Fruit fly (Drosophila melanogaster) whole organism, embryonic: ENCODE data around the gene mRpL16.

Experiments used
- Adf1 ChIP-seq: fragments of 200-800 bp; sonication (Bioruptor generic); IDR thresholded peaks from 2 replicates; pipeline ENCODE4 v1.3.6; 2022; ENCODE audit warnings: missing biosample characterization, missing genetic modification characterization
- B-H2 ChIP-seq: fragments of 200-800 bp; sonication (Bioruptor generic); optimal IDR thresholded peaks from 2 replicates; lab custom pipeline; 2018; ENCODE audit warnings: missing biosample characterization, mild to moderate bottlenecking, missing genetic modification characterization
- Bteb2 ChIP-seq: fragments of 200-800 bp; sonication (Bioruptor generic); optimal IDR thresholded peaks from 2 replicates; lab custom pipeline; 2016; ENCODE audit warnings: missing biosample characterization, missing genetic modification characterization
- CG10147 ChIP-seq: fragments of 200-800 bp; sonication (Bioruptor generic); optimal IDR thresholded peaks from 2 replicates; lab custom pipeline; 2019; ENCODE audit warnings: missing biosample characterization, mild to moderate bottlenecking, missing genetic modification characterization, moderate library complexity
- CG10267 ChIP-seq: fragments of 200-800 bp; sonication (Bioruptor generic); optimal IDR thresholded peaks from 2 replicates; lab custom pipeline; 2018; ENCODE audit warnings: missing biosample characterization, mild to moderate bottlenecking, missing genetic modification characterization, moderate library complexity
- CG10321 ChIP-seq: fragments of 200-800 bp; sonication (Bioruptor generic); IDR thresholded peaks from 2 replicates; pipeline ENCODE4 v1.3.6; 2022; ENCODE audit warnings: missing biosample characterization, missing genetic modification characterization
- CG11456 ChIP-seq: fragments of 200-800 bp; sonication (Bioruptor generic); IDR thresholded peaks from 3 replicates; pipeline ENCODE4 v1.3.6; 2022; ENCODE audit warnings: missing biosample characterization, missing genetic modification characterization
- CG13424 ChIP-seq: fragments of 200-800 bp; sonication (Bioruptor generic); optimal IDR thresholded peaks from 2 replicates; lab custom pipeline; 2019; ENCODE audit warnings: missing biosample characterization, mild to moderate bottlenecking, missing genetic modification characterization, moderate library complexity
- CG15073 ChIP-seq: fragments of 200-800 bp; sonication (Bioruptor generic); optimal IDR thresholded peaks from 2 replicates; lab custom pipeline; 2016; ENCODE audit warnings: missing biosample characterization, missing genetic modification characterization
- CG1603 ChIP-seq: fragments of 200-800 bp; sonication (Bioruptor generic); optimal IDR thresholded peaks from 2 replicates; lab custom pipeline; 2019; ENCODE audit warnings: missing biosample characterization, mild to moderate bottlenecking, missing genetic modification characterization, moderate library complexity
- CG17359 ChIP-seq: fragments of 200-800 bp; sonication (Bioruptor generic); optimal IDR thresholded peaks from 3 replicates; lab custom pipeline; 2018; ENCODE audit warnings: missing biosample characterization, mild to moderate bottlenecking, missing genetic modification characterization, moderate library complexity
- CG2678 ChIP-seq: fragments of 200-800 bp; sonication (Bioruptor generic); optimal IDR thresholded peaks from 3 replicates; lab custom pipeline; 2019; ENCODE audit warnings: missing biosample characterization, mild to moderate bottlenecking, missing genetic modification characterization, moderate library complexity
- CG30403 ChIP-seq: fragments of 200-800 bp; sonication (Bioruptor generic); optimal IDR thresholded peaks from 3 replicates; lab custom pipeline; 2016; ENCODE audit warnings: missing biosample characterization, missing genetic modification characterization
- CG4424 ChIP-seq: fragments of 200-800 bp; sonication (Bioruptor generic); optimal IDR thresholded peaks from 3 replicates; lab custom pipeline; 2016; ENCODE audit warnings: missing biosample characterization, missing genetic modification characterization
- CG6272 ChIP-seq: fragments of 200-800 bp; sonication (Bioruptor generic); IDR thresholded peaks from 2 replicates; pipeline ENCODE4 v1.3.6; 2022; ENCODE audit warnings: missing biosample characterization, missing genetic modification characterization
- CG7372 ChIP-seq: fragments of 200-800 bp; sonication (Bioruptor generic); IDR thresholded peaks from 2 replicates; pipeline ENCODE4 v1.3.6; 2022; ENCODE audit warnings: missing biosample characterization, missing genetic modification characterization
- CG8359 ChIP-seq: fragments of 200-800 bp; sonication (Bioruptor generic); optimal IDR thresholded peaks from 2 replicates; lab custom pipeline; 2017; ENCODE audit warnings: missing biosample characterization, mild to moderate bottlenecking, missing genetic modification characterization, borderline replicate concordance
- CG9932 ChIP-seq: fragments of 200-800 bp; sonication (Bioruptor generic); IDR thresholded peaks from 2 replicates; pipeline ENCODE4 v1.3.6; 2022; ENCODE audit warnings: missing biosample characterization, missing genetic modification characterization
- CTCF ChIP-seq: fragments of 200-800 bp; sonication (Bioruptor generic); optimal IDR thresholded peaks from 2 replicates; lab custom pipeline; 2017; ENCODE audit warnings: missing biosample characterization, mild to moderate bottlenecking, missing genetic modification characterization, moderate library complexity
- CkIIα-i1 ChIP-seq: fragments of 200-800 bp; sonication (Bioruptor generic); IDR thresholded peaks from 2 replicates; pipeline ENCODE4 v1.3.6; 2022; ENCODE audit warnings: missing biosample characterization, missing genetic modification characterization
- D ChIP-seq, 2 experiments: fragments of 200-800 bp in 1 of 2; fragments of >200 bp in 1 of 2; sonication (Bioruptor generic) in 1 of 2; optimal IDR thresholded peaks; 2 replicates in 1 of 2; 3 replicates in 1 of 2; lab custom pipeline; 2017; ENCODE audit warnings: mild to moderate bottlenecking in 1 of 2, missing biosample characterization in 1 of 2, missing genetic modification characterization in 1 of 2, missing genetic modification reagents in 1 of 2
- D19B ChIP-seq: fragments of 200-800 bp; sonication (Bioruptor generic); optimal IDR thresholded peaks from 2 replicates; lab custom pipeline; 2017; ENCODE audit warnings: missing biosample characterization, mild to moderate bottlenecking, missing genetic modification characterization
- Doc2 ChIP-seq: fragments of 200-800 bp; sonication (Bioruptor generic); IDR thresholded peaks from 2 replicates; pipeline ENCODE4 v1.3.6; 2022; ENCODE audit warnings: missing biosample characterization, missing genetic modification characterization
- GATAe ChIP-seq: fragments of 200-800 bp; sonication (Bioruptor generic); conservative IDR thresholded peaks from 2 replicates; pipeline ENCODE4 v1.3.6; 2022; ENCODE audit warnings: missing biosample characterization, missing genetic modification characterization
- H15 ChIP-seq: fragments of 200-800 bp; sonication (Bioruptor generic); IDR thresholded peaks from 3 replicates; pipeline ENCODE4 v1.3.6; 2022; ENCODE audit warnings: missing biosample characterization, missing genetic modification characterization
- HmgD ChIP-seq: fragments of 200-800 bp; sonication (Bioruptor generic); optimal IDR thresholded peaks from 3 replicates; lab custom pipeline; 2016; ENCODE audit warnings: missing biosample characterization, missing genetic modification characterization
- Mes4 ChIP-seq: fragments of 200-800 bp; sonication (Bioruptor generic); optimal IDR thresholded peaks from 2 replicates; lab custom pipeline; 2016; ENCODE audit warnings: missing biosample characterization, missing genetic modification characterization
- NK7.1 ChIP-seq: fragments of 200-800 bp; sonication (Bioruptor generic); optimal IDR thresholded peaks from 3 replicates; lab custom pipeline; 2016; ENCODE audit warnings: missing biosample characterization, missing genetic modification characterization
- Ptx1 ChIP-seq: fragments of 200-800 bp; sonication (Bioruptor generic); IDR thresholded peaks from 2 replicates; pipeline ENCODE4 v1.3.6; 2022; ENCODE audit warnings: missing biosample characterization, missing genetic modification characterization
- Six4 ChIP-seq: fragments of 200-800 bp; sonication (Bioruptor generic); optimal IDR thresholded peaks from 2 replicates; lab custom pipeline; 2016; ENCODE audit warnings: missing biosample characterization, missing genetic modification characterization
- abd-A ChIP-seq: fragments of 200-800 bp; sonication (Bioruptor generic); optimal IDR thresholded peaks from 3 replicates; lab custom pipeline; 2019; ENCODE audit warnings: missing biosample characterization, mild to moderate bottlenecking, missing genetic modification characterization, moderate library complexity
- az2 ChIP-seq: fragments of 200-800 bp; sonication (Bioruptor generic); optimal IDR thresholded peaks from 3 replicates; lab custom pipeline; 2016; ENCODE audit warnings: missing biosample characterization, missing genetic modification characterization
- bsh ChIP-seq, 2 experiments: fragments of 200-800 bp; sonication (Bioruptor generic); optimal IDR thresholded peaks; 2 replicates each; lab custom pipeline; 2017 to 2018; ENCODE audit warnings: mild to moderate bottlenecking in 2 of 2, missing biosample characterization in 2 of 2, missing genetic modification characterization in 2 of 2, moderate library complexity in 1 of 2
- caup ChIP-seq: fragments of 200-800 bp; sonication (Bioruptor generic); optimal IDR thresholded peaks from 3 replicates; lab custom pipeline; 2017; ENCODE audit warnings: missing biosample characterization, mild to moderate bottlenecking, missing genetic modification characterization, moderate library complexity; ENCODE audit not compliant: severe bottlenecking
- croc ChIP-seq: fragments of 200-800 bp; sonication (Bioruptor generic); conservative IDR thresholded peaks from 3 replicates; pipeline ENCODE4 v1.3.6; 2022; ENCODE audit warnings: missing biosample characterization, missing genetic modification characterization
- cwo ChIP-seq: fragments of 200-800 bp; sonication (Bioruptor generic); optimal IDR thresholded peaks from 3 replicates; lab custom pipeline; 2017; ENCODE audit warnings: missing biosample characterization, missing genetic modification characterization, mild to moderate bottlenecking, moderate library complexity, missing genetic modification reagents
- emc ChIP-seq: fragments of 200-800 bp; sonication (Bioruptor generic); optimal IDR thresholded peaks from 2 replicates; lab custom pipeline; 2016; ENCODE audit warnings: missing biosample characterization, missing genetic modification characterization
- esg ChIP-seq: fragments of 200-800 bp; sonication (Bioruptor generic); conservative IDR thresholded peaks from 2 replicates; pipeline ENCODE4 v1.3.6; 2022; ENCODE audit warnings: missing biosample characterization, missing genetic modification characterization
- exex ChIP-seq: fragments of 200-800 bp; sonication (Bioruptor generic); optimal IDR thresholded peaks from 4 replicates; lab custom pipeline; 2018; ENCODE audit warnings: missing biosample characterization, mild to moderate bottlenecking, missing genetic modification characterization, moderate library complexity
- gce ChIP-seq: fragments of 200-800 bp; sonication (Bioruptor generic); IDR thresholded peaks from 3 replicates; pipeline ENCODE4 v1.3.6; 2022; ENCODE audit warnings: missing biosample characterization, missing genetic modification characterization
- gsb ChIP-seq: fragments of 200-800 bp; sonication (Bioruptor generic); IDR thresholded peaks from 2 replicates; pipeline ENCODE4 v1.3.6; 2022; ENCODE audit warnings: missing biosample characterization, missing genetic modification characterization
- jumu ChIP-seq: fragments of 200-800 bp; sonication (Bioruptor generic); optimal IDR thresholded peaks from 3 replicates; lab custom pipeline; 2016; ENCODE audit warnings: missing biosample characterization, missing genetic modification characterization
- kah ChIP-seq: fragments of 200-800 bp; sonication (Bioruptor generic); optimal IDR thresholded peaks from 2 replicates; lab custom pipeline; 2018; ENCODE audit warnings: missing biosample characterization, mild to moderate bottlenecking, missing genetic modification characterization
- lmd ChIP-seq: fragments of 200-800 bp; sonication (Bioruptor generic); IDR thresholded peaks from 2 replicates; pipeline ENCODE4 v1.3.6; 2022; ENCODE audit warnings: missing biosample characterization, missing genetic modification characterization
- mam ChIP-seq: fragments of 200-800 bp; sonication (Bioruptor generic); optimal IDR thresholded peaks from 3 replicates; lab custom pipeline; 2016; ENCODE audit warnings: missing biosample characterization, missing genetic modification characterization
- pfk ChIP-seq: fragments of 200-800 bp; sonication (Bioruptor generic); optimal IDR thresholded peaks from 2 replicates; lab custom pipeline; 2018; ENCODE audit warnings: missing biosample characterization, mild to moderate bottlenecking, missing genetic modification characterization, moderate library complexity
- salm ChIP-seq: fragments of 200-800 bp; sonication (Bioruptor generic); optimal IDR thresholded peaks from 2 replicates; lab custom pipeline; 2018; ENCODE audit warnings: missing biosample characterization, mild to moderate bottlenecking, missing genetic modification characterization
- sens-2 ChIP-seq: fragments of 200-800 bp; sonication (Bioruptor generic); IDR thresholded peaks from 2 replicates; pipeline ENCODE4 v1.3.6; 2022; ENCODE audit warnings: missing biosample characterization, missing genetic modification characterization
- sqz ChIP-seq: fragments of 200-800 bp; sonication (Bioruptor generic); optimal IDR thresholded peaks from 3 replicates; lab custom pipeline; 2018; ENCODE audit warnings: missing biosample characterization, mild to moderate bottlenecking, missing genetic modification characterization
- stwl ChIP-seq: fragments of 200-800 bp; sonication (Bioruptor generic); optimal IDR thresholded peaks from 3 replicates; lab custom pipeline; 2018; ENCODE audit warnings: missing biosample characterization, mild to moderate bottlenecking, missing genetic modification characterization, moderate library complexity
- tup ChIP-seq: fragments of 200-800 bp; sonication (Bioruptor generic); optimal IDR thresholded peaks from 2 replicates; lab custom pipeline; 2016; ENCODE audit warnings: missing biosample characterization, mild to moderate bottlenecking, missing genetic modification characterization, moderate library complexity

mRpL16 gene

dm6 chrX:1858867-1859266 is 31.2 kb upstream of the mRpL16 start, which contains the start of gene Lamtor5 (continued):
- 0 out of 3 replicates have a peak, but pooled peaks have one; percentile 33 for TF ChIP-seq CG11456 (GFP tag; lab: Robert Waterston, UW)
- peak; percentile 44 for TF ChIP-seq CG17359 (tag; lab: Kevin White, UChicago)
- no peak for TF ChIP-seq CTCF (GFP tag; lab: Kevin White, UChicago)
- no peak for TF ChIP-seq NK7.1 (GFP tag; lab: Kevin White, UChicago)
- TF ChIP-seq caup (GFP tag; lab: Kevin White, UChicago): peak; percentile 36
- TF ChIP-seq CG1603 (tag; lab: Kevin White, UChicago): peak; percentile 27
- peak; percentile 50; the same call in 1 of the 2 replicates for TF ChIP-seq lmd
- TF ChIP-seq CG30403 (GFP tag; lab: Kevin White, UChicago): peak; percentile 37
- TF ChIP-seq sqz (GFP tag; lab: Kevin White, UChicago): peak; percentile 13
- peak; percentile 21 for TF ChIP-seq az2
- no peak for TF ChIP-seq abd-A (tag; lab: Kevin White, UChicago)
- no peak for TF ChIP-seq gce (GFP tag; lab: Robert Waterston, UW)
- no peak for TF ChIP-seq Six4 (GFP tag; lab: Kevin White, UChicago)
- TF ChIP-seq H15: no peak
- no peak for TF ChIP-seq HmgD
- TF ChIP-seq cwo (GFP tag; lab: Kevin White, UChicago): peak; percentile 27
- TF ChIP-seq D (optimal IDR thresholded peaks at IDR 0.05; lab: Kevin White, UChicago): no peak
- no peak for TF ChIP-seq D (GFP tag; optimal IDR thresholded peaks at IDR 0.05; lab: Kevin White, UChicago)
- TF ChIP-seq CG15073: no peak
- TF ChIP-seq esg: peak; percentile 35; the same call in 1 of the 2 replicates
- TF ChIP-seq croc (GFP tag; lab: Robert Waterston, UW): no peak
- TF ChIP-seq Bteb2 (GFP tag; lab: Kevin White, UChicago): no peak
- TF ChIP-seq CG13424 (tag; lab: Kevin White, UChicago): peak; percentile 50
- TF ChIP-seq GATAe (GFP tag; lab: Robert Waterston, UW): no peak
- no peak for TF ChIP-seq CkIIα-i1 (GFP tag; lab: Robert Waterston, UW)
- no peak for TF ChIP-seq pfk
- TF ChIP-seq stwl: peak; percentile 24
- peak; percentile 54 for TF ChIP-seq CG2678
- no peak for TF ChIP-seq Doc2 (GFP tag; lab: Robert Waterston, UW)
- TF ChIP-seq Adf1 (GFP tag; lab: Robert Waterston, UW): no peak
- peak; percentile 43 for TF ChIP-seq mam (GFP tag; lab: Kevin White, UChicago)
- TF ChIP-seq kah: no peak
- no peak for TF ChIP-seq CG8359 (GFP tag; lab: Kevin White, UChicago)
- no peak for TF ChIP-seq tup (GFP tag; lab: Kevin White, UChicago)
- no peak for TF ChIP-seq Ptx1 (GFP tag; lab: Robert Waterston, UW)
- no peak for TF ChIP-seq CG7372 (GFP tag; lab: Robert Waterston, UW)
- TF ChIP-seq sens-2 (GFP tag; lab: Robert Waterston, UW): no peak
- TF ChIP-seq Mes4 (GFP tag; lab: Kevin White, UChicago): no peak
- TF ChIP-seq gsb: no peak
- TF ChIP-seq exex (tag; lab: Kevin White, UChicago): no peak
- TF ChIP-seq emc (GFP tag; lab: Kevin White, UChicago): no peak
- TF ChIP-seq CG10321 (GFP tag; lab: Robert Waterston, UW): 0 out of 2 replicates have a peak, but pooled peaks have one; percentile 16
- TF ChIP-seq D19B (GFP tag; lab: Kevin White, UChicago): peak; percentile 1
- TF ChIP-seq jumu: peak; percentile 29
- TF ChIP-seq CG10147: no peak
- no peak for TF ChIP-seq salm (tag; lab: Kevin White, UChicago)
- TF ChIP-seq B-H2 (GFP tag; lab: Kevin White, UChicago): peak; percentile 1
- TF ChIP-seq CG4424 (GFP tag; lab: Kevin White, UChicago): no peak
- TF ChIP-seq CG9932 (GFP tag; lab: Robert Waterston, UW): peak; percentile 76
- peak in 1 of 2 experiments; percentile 35 for TF ChIP-seq bsh (GFP tag; optimal IDR thresholded peaks at IDR 0.05; lab: Kevin White, UChicago)
- TF ChIP-seq CG10267: peak; percentile 41
- 0 out of 2 replicates have a peak, but pooled peaks have one; percentile 25 for TF ChIP-seq CG6272 (GFP tag; lab: Robert Waterston, UW)
